Worm (Caenorhabditis elegans): ENCODE data around the gene mec-14.

Gene mec-14

ce11 chrIII:7162065-7162762 is 30.6 kb downstream of the mec-14 start, which contains the start of the genes syf-2 and K04G7.1 (continued):
- no peak for TF ChIP-seq mdl-1 (tag; optimal IDR thresholded peaks at IDR 0.05)
- peak; percentile 90 for TF ChIP-seq snpc-4 (tag; optimal IDR thresholded peaks at IDR 0.05)
- no peak for TF ChIP-seq mml-1 (tag; optimal IDR thresholded peaks at IDR 0.05)
- TF ChIP-seq nhr-43 (tag; optimal IDR thresholded peaks at IDR 0.05; ENCODE audit: poor library complexity, severe bottlenecking), result peak; percentile 62
- TF ChIP-seq jun-1 (tag; optimal IDR thresholded peaks at IDR 0.05), result peak; percentile 83
- TF ChIP-seq fkh-10 (GFP tag; optimal IDR thresholded peaks at IDR 0.05), result peak; percentile 85
- peak; percentile 76 for TF ChIP-seq nhr-25 (tag; optimal IDR thresholded peaks at IDR 0.05)
- TF ChIP-seq ztf-11 (tag; optimal IDR thresholded peaks at IDR 0.05), result no peak
- TF ChIP-seq fkh-2 (tag; optimal IDR thresholded peaks at IDR 0.05), result no peak

- TF ChIP-seq egl-27 (tag; optimal IDR thresholded peaks at IDR 0.05), result no peak
- TF ChIP-seq ZK546.5 (tag; optimal IDR thresholded peaks at IDR 0.05), result no peak
- no peak for TF ChIP-seq sea-2 (GFP tag; optimal IDR thresholded peaks at IDR 0.05)
- no peak for TF ChIP-seq snpc-4 (tag; optimal IDR thresholded peaks at IDR 0.05)
- no peak for TF ChIP-seq fkh-10 (GFP tag; optimal IDR thresholded peaks at IDR 0.05)
- no peak for TF ChIP-seq nhr-12 (tag; optimal IDR thresholded peaks at IDR 0.05)
- no peak for TF ChIP-seq fos-1 (tag; optimal IDR thresholded peaks at IDR 0.05)
- no peak for TF ChIP-seq nhr-28 (tag; optimal IDR thresholded peaks at IDR 0.05)
- TF ChIP-seq lin-39 (tag; optimal IDR thresholded peaks at IDR 0.05), result no peak
These were observed 31.7 kb downstream of the mec-14 start, which contains the start of gene rnp-7 for ce11 chrIII:7161055-7161454. Gene rnp-7 (minus strand): TSS chrIII:7161155.

- TF ChIP-seq hmg-11 (tag; optimal IDR thresholded peaks at IDR 0.05) (no peak), R02D3.7 (tag; optimal IDR thresholded peaks at IDR 0.05) (no peak), egl-5 (tag; optimal IDR thresholded peaks at IDR 0.05) (no peak), jun-1 (tag; optimal IDR thresholded peaks at IDR 0.05) (no peak), ZK546.5 (tag; optimal IDR thresholded peaks at IDR 0.05) (no peak), skn-1 (tag; optimal IDR thresholded peaks at IDR 0.05) (no peak)
These were observed 33.5 kb downstream of the mec-14 start for ce11 chrIII:7159246-7159645.

DNA sequence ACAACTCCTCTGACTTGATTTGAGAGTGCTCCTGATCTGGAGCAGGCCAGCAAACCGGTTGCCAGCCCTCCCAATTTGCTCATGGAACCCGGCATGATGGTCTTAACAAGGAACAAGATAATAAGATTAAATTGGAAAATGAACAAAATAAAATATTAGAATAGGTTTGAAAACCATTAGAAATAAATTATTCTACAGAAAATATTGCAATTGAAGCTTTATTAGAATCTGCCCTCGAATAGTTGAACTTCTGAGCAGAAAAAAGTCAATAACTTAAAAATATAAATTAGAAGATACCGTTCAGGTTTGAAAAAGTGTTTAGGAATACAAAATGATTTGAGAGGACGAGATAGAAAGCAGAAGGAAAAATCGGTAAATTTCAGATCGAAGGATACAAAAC is 34.1 kb downstream of the mec-14 start, which contains the start of gene nuo-4:
nuo-4 (minus strand) TSS at position 101 of the 400 bp plus-strand sequence.
- no peak for TF ChIP-seq ztf-4 (tag; optimal IDR thresholded peaks at IDR 0.05)

DNA sequence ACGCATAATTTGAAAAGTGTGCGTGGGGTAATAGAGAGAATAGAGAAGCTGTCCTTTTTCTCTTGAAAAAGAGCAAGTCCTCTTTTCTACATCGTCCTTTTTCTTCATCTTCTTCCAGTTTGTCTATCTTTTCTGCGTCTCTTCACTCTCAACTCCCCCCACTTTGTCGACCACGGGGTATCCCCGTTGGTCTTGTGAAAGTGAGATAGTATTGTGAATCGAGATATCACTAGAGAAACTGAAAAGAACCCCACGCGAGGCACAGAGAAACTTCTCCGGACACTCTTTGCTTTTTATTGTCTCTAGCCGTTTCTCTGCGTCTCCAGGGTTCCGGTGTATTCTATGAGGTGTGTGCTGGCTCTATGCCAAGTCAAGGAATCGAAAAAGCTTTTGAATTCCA is 37.2 kb downstream of the mec-14 start:
- TF ChIP-seq nhr-76 (tag; optimal IDR thresholded peaks at IDR 0.05) (no peak), nhr-11 (tag; optimal IDR thresholded peaks at IDR 0.05) (peak; percentile 74), ama-1 (optimal IDR thresholded peaks at IDR 0.05) (peak; percentile 79), ceh-28 (tag; optimal IDR thresholded peaks at IDR 0.05) (peak; percentile 89), lsy-12 (tag; optimal IDR thresholded peaks at IDR 0.05) (peak; percentile 87), nfya-1 (tag; optimal IDR thresholded peaks at IDR 0.05; ENCODE audit: insufficient read depth) (peak; percentile 94), skn-1 (tag; optimal IDR thresholded peaks at IDR 0.05) (peak; percentile 78), ztf-4 (tag; optimal IDR thresholded peaks at IDR 0.05) (no peak), R02D3.7 (tag; optimal IDR thresholded peaks at IDR 0.05) (peak; percentile 75), nhr-28 (tag; optimal IDR thresholded peaks at IDR 0.05) (no peak), ZK546.5 (tag; optimal IDR thresholded peaks at IDR 0.05) (peak; percentile 17), lin-15B (tag; optimal IDR thresholded peaks at IDR 0.05) (peak; percentile 74), sea-2 (GFP tag; optimal IDR thresholded peaks at IDR 0.05) (peak; percentile 13), nhr-237 (tag; optimal IDR thresholded peaks at IDR 0.05) (no peak), unc-39 (tag; optimal IDR thresholded peaks at IDR 0.05) (no peak), nhr-67 (tag; optimal IDR thresholded peaks at IDR 0.05) (peak; percentile 15), aly-2 (tag; optimal IDR thresholded peaks at IDR 0.05) (no peak), ztf-11 (tag; optimal IDR thresholded peaks at IDR 0.05) (no peak), egl-27 (tag; optimal IDR thresholded peaks at IDR 0.05) (peak; percentile 97), elt-2 (tag; optimal IDR thresholded peaks at IDR 0.05) (peak; percentile 83), egl-5 (tag; optimal IDR thresholded peaks at IDR 0.05) (peak; percentile 85), ceh-16 (tag; optimal IDR thresholded peaks at IDR 0.05) (no peak), fkh-2 (tag; optimal IDR thresholded peaks at IDR 0.05) (no peak), hmg-11 (tag; optimal IDR thresholded peaks at IDR 0.05) (peak; percentile 92), nhr-43 (tag; optimal IDR thresholded peaks at IDR 0.05; ENCODE audit: poor library complexity, severe bottlenecking) (peak; percentile 80), elt-3 (tag; optimal IDR thresholded peaks at IDR 0.05) (no peak), daf-12 (tag; optimal IDR thresholded peaks at IDR 0.05) (no peak), mml-1 (tag; optimal IDR thresholded peaks at IDR 0.05) (no peak), jun-1 (tag; optimal IDR thresholded peaks at IDR 0.05) (peak; percentile 89), mdl-1 (tag; optimal IDR thresholded peaks at IDR 0.05) (peak; percentile 98), nhr-23 (tag; optimal IDR thresholded peaks at IDR 0.05) (peak; percentile 85), zag-1 (tag; optimal IDR thresholded peaks at IDR 0.05) (peak; percentile 81), eor-1 (tag; optimal IDR thresholded peaks at IDR 0.05) (no peak), pqm-1 (tag; optimal IDR thresholded peaks at IDR 0.05) (peak; percentile 47), nhr-77 (tag; optimal IDR thresholded peaks at IDR 0.05) (peak; percentile 69), unc-62 (GFP tag; optimal IDR thresholded peaks at IDR 0.05) (peak; percentile 69)
